Fruit fly (Drosophila melanogaster) whole organism, prepupa: ENCODE data around the gene CG8312.

Experiments
- Blimp-1 ChIP-seq: fragments of 200-800 bp; sonication (Bioruptor generic); optimal IDR thresholded peaks from 3 replicates; lab custom pipeline; 2017; ENCODE audit warnings: missing biosample characterization, missing genetic modification characterization, mild to moderate bottlenecking, moderate library complexity, missing genetic modification reagents
- CG10631 ChIP-seq: fragments of 200-800 bp; sonication (Bioruptor generic); optimal IDR thresholded peaks from 2 replicates; lab custom pipeline; 2016; ENCODE audit warnings: missing biosample characterization, missing genetic modification characterization
- CG10669 ChIP-seq: fragments of 200-800 bp; sonication (Bioruptor generic); optimal IDR thresholded peaks from 3 replicates; lab custom pipeline; 2018; ENCODE audit warnings: missing biosample characterization, mild to moderate bottlenecking, missing genetic modification characterization, moderate library complexity
- CG11294 ChIP-seq: fragments of 200-800 bp; sonication (Bioruptor generic); IDR thresholded peaks from 2 replicates; pipeline ENCODE4 v1.3.6; 2022; ENCODE audit warnings: missing biosample characterization, missing genetic modification characterization
- CG11762 ChIP-seq: fragments of 200-800 bp; sonication (Bioruptor generic); optimal IDR thresholded peaks from 3 replicates; lab custom pipeline; 2016; ENCODE audit warnings: missing biosample characterization, missing genetic modification characterization; ENCODE audit not compliant: insufficient read depth
- CG15336 ChIP-seq: fragments of 200-800 bp; sonication (Bioruptor generic); IDR thresholded peaks from 2 replicates; pipeline ENCODE4 v1.3.6; 2022; ENCODE audit warnings: missing biosample characterization, missing genetic modification characterization
- CG1621 ChIP-seq: fragments of 200-800 bp; sonication (Bioruptor generic); optimal IDR thresholded peaks from 3 replicates; lab custom pipeline; 2018; ENCODE audit warnings: missing biosample characterization, mild to moderate bottlenecking, missing genetic modification characterization
- CG3032 ChIP-seq: fragments of 200-800 bp; optimal IDR thresholded peaks from 2 replicates; lab custom pipeline; 2019; ENCODE audit warnings: missing biosample characterization, mild to moderate bottlenecking, missing genetic modification characterization, moderate library complexity
- CG31627 ChIP-seq: fragments of 200-800 bp; sonication (Bioruptor generic); optimal IDR thresholded peaks from 3 replicates; lab custom pipeline; 2016; ENCODE audit warnings: missing biosample characterization, missing genetic modification characterization
- CG32006 ChIP-seq: fragments of 200-800 bp; sonication (Bioruptor generic); optimal IDR thresholded peaks from 3 replicates; lab custom pipeline; 2017; ENCODE audit warnings: missing biosample characterization, mild to moderate bottlenecking, missing genetic modification characterization
- CG34406 ChIP-seq: fragments of 200-800 bp; sonication (Bioruptor generic); optimal IDR thresholded peaks from 3 replicates; lab custom pipeline; 2016; ENCODE audit warnings: missing biosample characterization, missing genetic modification characterization
- CG3919 ChIP-seq: fragments of 200-800 bp; sonication (Bioruptor generic); optimal IDR thresholded peaks from 3 replicates; lab custom pipeline; 2016; ENCODE audit warnings: missing biosample characterization, missing genetic modification characterization
- CG4318 ChIP-seq: fragments of 200-800 bp; sonication (Bioruptor generic); optimal IDR thresholded peaks from 3 replicates; lab custom pipeline; 2017; ENCODE audit warnings: missing biosample characterization, mild to moderate bottlenecking, missing genetic modification characterization
- CG6163 ChIP-seq: fragments of 200-800 bp; sonication (Bioruptor generic); IDR thresholded peaks from 3 replicates; pipeline ENCODE4 v1.3.6; 2022; ENCODE audit warnings: missing biosample characterization, missing genetic modification characterization
- CG6276 ChIP-seq: fragments of 200-800 bp; sonication (Bioruptor generic); optimal IDR thresholded peaks from 2 replicates; lab custom pipeline; 2017; ENCODE audit warnings: missing biosample characterization, mild to moderate bottlenecking, missing genetic modification characterization
- CG6792 ChIP-seq: fragments of 200-800 bp; sonication (Bioruptor generic); optimal IDR thresholded peaks from 3 replicates; lab custom pipeline; 2016; ENCODE audit warnings: missing biosample characterization, missing genetic modification characterization
- CG6808 ChIP-seq: fragments of 200-800 bp; sonication (Bioruptor generic); optimal IDR thresholded peaks from 3 replicates; lab custom pipeline; 2017; ENCODE audit warnings: missing biosample characterization, missing genetic modification characterization, mild to moderate bottlenecking, moderate library complexity, missing genetic modification reagents
- CG8319 ChIP-seq: fragments of 200-800 bp; sonication (Bioruptor generic); optimal IDR thresholded peaks from 3 replicates; lab custom pipeline; 2016; ENCODE audit warnings: missing biosample characterization, missing genetic modification characterization
- Eip75B ChIP-seq: fragments of 200-800 bp; sonication (Bioruptor generic); optimal IDR thresholded peaks from 3 replicates; lab custom pipeline; 2016; ENCODE audit warnings: missing biosample characterization, missing genetic modification characterization
- Eip78C ChIP-seq: fragments of 200-800 bp; sonication (Bioruptor generic); peaks from one replicate; lab custom pipeline; 2016; ENCODE audit warnings: missing biosample characterization, missing genetic modification characterization
- Eip93F ChIP-seq: fragments of 200-800 bp; sonication (Bioruptor generic); optimal IDR thresholded peaks from 2 replicates; lab custom pipeline; 2016; ENCODE audit warnings: missing biosample characterization, mild to moderate bottlenecking, missing genetic modification characterization
- Ets21C ChIP-seq: fragments of 200-800 bp; sonication (Bioruptor generic); optimal IDR thresholded peaks from 3 replicates; lab custom pipeline; 2016; ENCODE audit warnings: missing biosample characterization, missing genetic modification characterization
- Ets96B ChIP-seq: fragments of 200-800 bp; optimal IDR thresholded peaks from 2 replicates; lab custom pipeline; 2019; ENCODE audit warnings: missing biosample characterization, mild to moderate bottlenecking, missing genetic modification characterization, moderate library complexity
- Gug ChIP-seq: fragments of 200-800 bp; sonication (Bioruptor generic); IDR thresholded peaks from 2 replicates; pipeline ENCODE4 v1.3.6; 2022; ENCODE audit warnings: missing biosample characterization, missing genetic modification characterization
- Hr38 ChIP-seq: sonication (Bioruptor generic); optimal IDR thresholded peaks from 2 replicates; lab custom pipeline; 2016; ENCODE audit warnings: missing biosample characterization, missing genetic modification characterization
- Hr39 ChIP-seq: fragments of 200-800 bp; sonication (Bioruptor generic); optimal IDR thresholded peaks from 2 replicates; lab custom pipeline; 2016; ENCODE audit warnings: missing biosample characterization, missing genetic modification characterization
- Hr4 ChIP-seq: fragments of 200-800 bp; sonication (Bioruptor generic); optimal IDR thresholded peaks from 3 replicates; lab custom pipeline; 2016; ENCODE audit warnings: missing biosample characterization, missing genetic modification characterization
- OdsH ChIP-seq: fragments of 200-800 bp; sonication (Bioruptor generic); optimal IDR thresholded peaks from 3 replicates; lab custom pipeline; 2016; ENCODE audit warnings: missing biosample characterization, missing genetic modification characterization
- Smox ChIP-seq: fragments of 200-800 bp; sonication (Bioruptor generic); optimal IDR thresholded peaks from 3 replicates; lab custom pipeline; 2016; ENCODE audit warnings: missing biosample characterization, missing genetic modification characterization
- Sox102F ChIP-seq: fragments of 200-800 bp; sonication (Bioruptor generic); optimal IDR thresholded peaks from 2 replicates; lab custom pipeline; 2016; ENCODE audit warnings: missing biosample characterization, mild to moderate bottlenecking, missing genetic modification characterization
- Sox14 ChIP-seq: fragments of 200-800 bp; sonication (Bioruptor generic); optimal IDR thresholded peaks from 3 replicates; lab custom pipeline; 2016; ENCODE audit warnings: missing biosample characterization, missing genetic modification characterization
- Sox15 ChIP-seq: fragments of 200-800 bp; sonication (Bioruptor generic); optimal IDR thresholded peaks from 3 replicates; lab custom pipeline; 2016; ENCODE audit warnings: missing biosample characterization, missing genetic modification characterization
- achi ChIP-seq: fragments of 200-800 bp; sonication (Bioruptor generic); optimal IDR thresholded peaks from 3 replicates; lab custom pipeline; 2016; ENCODE audit warnings: missing biosample characterization, missing genetic modification characterization
- acj6 ChIP-seq: fragments of 200-800 bp; sonication (Bioruptor generic); optimal IDR thresholded peaks from 3 replicates; lab custom pipeline; 2016; ENCODE audit warnings: missing biosample characterization, missing genetic modification characterization
- cyc ChIP-seq: fragments of 200-800 bp; sonication (Bioruptor generic); optimal IDR thresholded peaks from 3 replicates; lab custom pipeline; 2016; ENCODE audit warnings: missing biosample characterization, missing genetic modification characterization
- dsx ChIP-seq: fragments of 200-800 bp; optimal IDR thresholded peaks from 3 replicates; lab custom pipeline; 2019; ENCODE audit warnings: missing biosample characterization, mild to moderate bottlenecking, missing genetic modification characterization, moderate library complexity; ENCODE audit not compliant: poor library complexity, severe bottlenecking
- eg ChIP-seq: fragments of 200-800 bp; sonication (Bioruptor generic); IDR thresholded peaks from 3 replicates; pipeline ENCODE4 v1.3.6; 2022; ENCODE audit warnings: missing biosample characterization, missing genetic modification characterization
- esn ChIP-seq: fragments of 200-800 bp; sonication (Bioruptor generic); optimal IDR thresholded peaks from 2 replicates; lab custom pipeline; 2016; ENCODE audit warnings: missing biosample characterization, mild to moderate bottlenecking, missing genetic modification characterization, moderate library complexity
- fd85E ChIP-seq: fragments of 200-800 bp; sonication (Bioruptor generic); optimal IDR thresholded peaks from 3 replicates; lab custom pipeline; 2016; ENCODE audit warnings: missing biosample characterization, missing genetic modification characterization
- lz ChIP-seq: fragments of 200-800 bp; sonication (Bioruptor generic); optimal IDR thresholded peaks from 3 replicates; lab custom pipeline; 2016; ENCODE audit warnings: missing biosample characterization, missing genetic modification characterization
- net ChIP-seq: fragments of 200-800 bp; sonication (Bioruptor generic); optimal IDR thresholded peaks from 3 replicates; lab custom pipeline; 2016; ENCODE audit warnings: missing biosample characterization, missing genetic modification characterization
- salr ChIP-seq, 2 experiments: fragments of 200-800 bp; sonication (Bioruptor generic); optimal IDR thresholded peaks; 3 replicates each; lab custom pipeline; 2016 to 2018; ENCODE audit warnings: missing biosample characterization in 2 of 2, missing genetic modification characterization in 2 of 2, mild to moderate bottlenecking in 1 of 2
- spab ChIP-seq: fragments of 200-800 bp; sonication (Bioruptor generic); optimal IDR thresholded peaks from 2 replicates; lab custom pipeline; 2017; ENCODE audit warnings: missing biosample characterization, mild to moderate bottlenecking, missing genetic modification characterization, missing genetic modification reagents
- ss ChIP-seq, 2 experiments: fragments of 200-800 bp; sonication (Bioruptor generic); optimal IDR thresholded peaks; 2 replicates in 1 of 2; 3 replicates in 1 of 2; lab custom pipeline; 2017 to 2018; ENCODE audit warnings: mild to moderate bottlenecking in 2 of 2, missing biosample characterization in 2 of 2, missing genetic modification characterization in 2 of 2, moderate library complexity in 1 of 2

CG8312 gene

dm6 chr3R:9573812-9574587, 17.1 kb upstream of the CG8312 start, which contains the start of gene CG9399 (continued):
- TF ChIP-seq CG1621 (tag; lab: Kevin White, UChicago) (peak; percentile 93), salr (GFP tag; optimal IDR thresholded peaks at IDR 0.05; lab: Kevin White, UChicago) (peak; percentile 95 to 98), CG3032 (tag; lab: Kevin White, UChicago) (peak; percentile 97), CG4318 (GFP tag; lab: Kevin White, UChicago) (peak; percentile 97), CG32006 (GFP tag; lab: Kevin White, UChicago) (peak; percentile 98), eg (GFP tag; lab: Robert Waterston, UW) (peak; percentile 99), CG11762 (GFP tag; lab: Kevin White, UChicago) (peak; percentile 97), Sox15 (peak; percentile 97), spab (peak; percentile 91)

dm6 chr3R:9577382-9578137, 13.5 kb upstream of the CG8312 start, which contains the start of the genes Kap-alpha3 and Son:
TSS of gene Kap-alpha3 (minus strand) at chr3R:9577733.
TSS of gene Son (plus strand) at chr3R:9578042.
- TF ChIP-seq lz (GFP tag; lab: Kevin White, UChicago) (peak; percentile 91), CG11294 (GFP tag; lab: Robert Waterston, UW) (peak; percentile 56; the same call in 1 of the 2 replicates), Smox (GFP tag; lab: Kevin White, UChicago) (peak; percentile 84), Sox14 (peak; percentile 88), achi (GFP tag; lab: Kevin White, UChicago) (peak; percentile 84), Hr4 (GFP tag; lab: Kevin White, UChicago) (peak; percentile 78), CG4318 (GFP tag; lab: Kevin White, UChicago) (peak; percentile 53), Hr38 (GFP tag; lab: Kevin White, UChicago) (peak; percentile 9), CG10669 (GFP tag; lab: Kevin White, UChicago) (peak; percentile 75), CG8319 (GFP tag; lab: Kevin White, UChicago) (peak; percentile 75), spab (peak; percentile 61), CG10631 (GFP tag; lab: Kevin White, UChicago) (peak; percentile 85), dsx (peak; percentile 65), fd85E (GFP tag; lab: Kevin White, UChicago) (peak; percentile 81), CG6163 (peak; percentile 85), Eip75B (GFP tag; lab: Kevin White, UChicago) (peak; percentile 90), Eip78C (peak; percentile 94), CG6792 (GFP tag; lab: Kevin White, UChicago) (peak; percentile 79), CG3919 (GFP tag; lab: Kevin White, UChicago) (peak; percentile 91), CG34406 (GFP tag; lab: Kevin White, UChicago) (peak; percentile 82), Sox15 (peak; percentile 76), Gug (GFP tag; lab: Robert Waterston, UW) (peak; percentile 57), Hr39 (peak; percentile 91), CG3032 (tag; lab: Kevin White, UChicago) (peak; percentile 78), CG1621 (tag; lab: Kevin White, UChicago) (peak; percentile 70), Blimp-1 (GFP tag; lab: Kevin White, UChicago) (peak; percentile 81), OdsH (GFP tag; lab: Kevin White, UChicago) (peak; percentile 87), CG6808 (GFP tag; lab: Kevin White, UChicago) (peak; percentile 83), Ets21C (GFP tag; lab: Kevin White, UChicago) (peak; percentile 84), Ets96B (tag; lab: Kevin White, UChicago) (peak; percentile 69), CG31627 (GFP tag; lab: Kevin White, UChicago) (peak; percentile 93), esn (GFP tag; lab: Kevin White, UChicago) (peak; percentile 94), Eip93F (GFP tag; lab: Kevin White, UChicago) (no peak), acj6 (GFP tag; lab: Kevin White, UChicago) (peak; percentile 85), salr (GFP tag; optimal IDR thresholded peaks at IDR 0.05; lab: Kevin White, UChicago) (peak; percentile 70 to 82), net (GFP tag; lab: Kevin White, UChicago) (peak; percentile 83), CG6276 (GFP tag; lab: Kevin White, UChicago) (peak; percentile 40), CG11762 (GFP tag; lab: Kevin White, UChicago) (peak; percentile 70), CG15336 (GFP tag; lab: Robert Waterston, UW) (0 out of 2 replicates have a peak, but pooled peaks have one; percentile 21), Sox102F (GFP tag; lab: Kevin White, UChicago) (peak; percentile 85), ss (GFP tag; optimal IDR thresholded peaks at IDR 0.05; lab: Kevin White, UChicago) (peak; percentile 67 to 91), cyc (GFP tag; lab: Kevin White, UChicago) (peak; percentile 91), eg (GFP tag; lab: Robert Waterston, UW) (peak; percentile 84)
